Worm (Caenorhabditis elegans): Measurements from ENCODE around the gene Y5F2A.4.

Gene Y5F2A.4

DNA sequence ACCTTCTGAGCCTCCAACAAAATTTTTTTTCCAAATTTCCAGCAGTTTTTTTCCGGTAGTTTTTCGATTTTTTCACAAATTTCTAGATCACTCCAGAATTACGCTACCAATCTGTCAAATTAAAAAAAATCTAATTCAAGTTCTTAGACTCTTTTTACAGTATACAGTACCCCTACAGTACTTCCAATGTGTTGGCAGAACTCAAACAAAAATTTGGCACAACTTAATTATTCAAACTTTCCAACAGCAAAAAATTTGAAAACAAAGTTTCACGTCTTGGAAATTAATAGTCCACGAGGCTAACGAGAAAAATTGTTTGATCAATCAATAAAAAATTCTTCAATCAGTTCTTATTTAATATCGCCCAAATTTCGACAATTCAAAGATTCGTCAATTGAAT is 28.6 kb downstream of the Y5F2A.4 start, which contains the start of gene F36H1.3:
Gene F36H1.3 (plus strand): TSS at position 323 of the 400 bp plus-strand sequence.
- TF ChIP-seq C08G9.2 (tag; optimal IDR thresholded peaks at IDR 0.05) (no peak), pha-4 (tag; optimal IDR thresholded peaks at IDR 0.05) (no peak), eyg-1 (tag; optimal IDR thresholded peaks at IDR 0.05) (no peak), dmd-4 (tag; optimal IDR thresholded peaks at IDR 0.05; ENCODE audit: borderline replicate concordance) (no peak), dve-1 (tag; optimal IDR thresholded peaks at IDR 0.05) (no peak), odd-2 (tag; optimal IDR thresholded peaks at IDR 0.05) (no peak), K09A11.1 (tag; optimal IDR thresholded peaks at IDR 0.05; ENCODE audit: insufficient read depth) (no peak), che-1 (tag; optimal IDR thresholded peaks at IDR 0.05) (no peak), pros-1 (tag; optimal IDR thresholded peaks at IDR 0.05) (no peak), ref-2 (tag; optimal IDR thresholded peaks at IDR 0.05) (no peak), mec-3 (tag; optimal IDR thresholded peaks at IDR 0.05; ENCODE audit: borderline replicate concordance) (no peak), rnt-1 (tag; optimal IDR thresholded peaks at IDR 0.05) (no peak), ceh-9 (tag; optimal IDR thresholded peaks at IDR 0.05) (no peak)

DNA sequence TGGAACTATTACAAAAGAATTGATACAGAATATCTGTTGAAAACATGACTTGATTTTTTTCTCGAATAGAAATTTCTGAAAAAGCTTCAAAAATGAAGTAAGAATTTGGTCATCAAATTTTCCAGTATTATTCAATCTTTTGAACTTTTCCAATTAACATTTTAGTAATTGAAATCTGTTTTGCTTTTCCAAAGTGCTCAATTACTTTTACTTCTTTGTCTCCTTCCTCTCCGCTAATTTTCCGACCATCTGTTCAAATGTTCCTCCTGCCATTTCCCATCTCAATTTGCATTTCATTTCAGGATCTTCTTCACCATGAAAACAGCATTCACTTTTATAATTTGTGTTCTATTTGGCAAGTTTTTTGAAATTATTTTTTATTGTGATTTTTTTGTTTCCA is 29.5 kb downstream of the Y5F2A.4 start, which contains the start of gene F36H1.11:
Gene F36H1.11 (plus strand): TSS at position 301 of the 400 bp plus-strand sequence.
- TF ChIP-seq npax-4 (tag; optimal IDR thresholded peaks at IDR 0.05) (no peak), unc-42 (tag; optimal IDR thresholded peaks at IDR 0.05) (peak; percentile 44), Y22D7AL.16 (tag; optimal IDR thresholded peaks at IDR 0.05) (no peak)

DNA sequence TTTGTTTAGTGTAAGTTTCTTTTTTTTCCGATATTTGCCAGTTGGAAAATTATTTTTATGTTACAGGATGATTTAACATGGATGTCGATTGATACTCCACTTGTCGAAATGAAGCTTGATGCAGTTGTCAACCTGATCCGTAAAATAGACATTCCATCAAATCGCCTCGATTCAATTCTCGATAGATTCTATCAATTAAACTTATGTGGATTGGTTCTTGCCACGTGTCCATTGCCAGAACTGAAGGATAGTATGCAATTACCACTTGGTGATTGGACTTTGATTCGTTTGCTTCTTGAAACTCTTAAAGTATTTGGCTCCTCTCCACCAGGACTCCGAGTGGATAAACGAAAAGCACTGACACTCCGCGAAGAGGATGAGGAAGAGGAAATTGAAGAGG is 34.0 kb downstream of the Y5F2A.4 start:
- TF ChIP-seq K09A11.1 (tag; optimal IDR thresholded peaks at IDR 0.05; ENCODE audit: insufficient read depth) (no peak), F13H6.1 (tag; optimal IDR thresholded peaks at IDR 0.05) (no peak), unc-55 (GFP tag; optimal IDR thresholded peaks at IDR 0.05) (no peak), ahr-1 (tag; optimal IDR thresholded peaks at IDR 0.05) (no peak), dmd-4 (tag; optimal IDR thresholded peaks at IDR 0.05; ENCODE audit: borderline replicate concordance) (no peak), nhr-232 (tag; optimal IDR thresholded peaks at IDR 0.05) (no peak), ceh-30 (tag; optimal IDR thresholded peaks at IDR 0.05) (no peak), madf-2 (tag; optimal IDR thresholded peaks at IDR 0.05) (no peak)

DNA sequence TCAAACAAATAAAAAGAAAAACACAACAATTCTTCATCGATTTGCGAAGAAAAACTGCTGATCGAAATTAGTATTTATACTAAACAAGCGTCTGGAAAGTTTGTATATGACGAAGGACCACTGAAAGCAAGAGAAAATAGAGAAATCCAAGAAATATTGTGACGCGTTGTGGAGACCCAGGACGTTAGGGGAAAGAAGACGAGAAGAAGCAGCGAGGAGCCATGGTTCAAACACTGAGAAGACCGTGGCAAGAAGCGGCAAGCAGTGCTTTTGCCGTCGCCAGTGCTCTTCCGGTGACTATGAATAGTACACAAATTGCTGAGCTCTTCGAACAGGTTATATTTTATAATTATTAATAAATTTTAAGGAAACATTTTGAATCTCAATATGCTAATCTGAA is 39.7 kb downstream of the Y5F2A.4 start:
- TF ChIP-seq hlh-13 (GFP tag; optimal IDR thresholded peaks at IDR 0.05): no peak
- peak; percentile 6 for TF ChIP-seq tbx-2 (tag; optimal IDR thresholded peaks at IDR 0.05)
- peak; percentile 17 for TF ChIP-seq nfya-1 (tag; optimal IDR thresholded peaks at IDR 0.05)

DNA sequence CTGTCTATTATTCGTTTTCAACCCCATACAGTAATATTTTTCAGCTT is 39.9 kb downstream of the Y5F2A.4 start, which contains the start of gene kdin-1:
Gene kdin-1 (plus strand): TSS at position 38 of the 47 bp plus-strand sequence.
- no peak for TF ChIP-seq mec-3 (tag; optimal IDR thresholded peaks at IDR 0.05; ENCODE audit: borderline replicate concordance)
- no peak for TF ChIP-seq ttx-3 (tag; optimal IDR thresholded peaks at IDR 0.05)
- no peak for TF ChIP-seq F13H6.1 (tag; optimal IDR thresholded peaks at IDR 0.05)
- no peak for TF ChIP-seq lin-11 (tag; optimal IDR thresholded peaks at IDR 0.05)
- TF ChIP-seq pax-1 (tag; optimal IDR thresholded peaks at IDR 0.05): no peak
- no peak for TF ChIP-seq che-1 (tag; optimal IDR thresholded peaks at IDR 0.05)
- no peak for TF ChIP-seq pqm-1 (tag; optimal IDR thresholded peaks at IDR 0.05)
- no peak for TF ChIP-seq dve-1 (tag; optimal IDR thresholded peaks at IDR 0.05)
- TF ChIP-seq tbx-2 (tag; optimal IDR thresholded peaks at IDR 0.05): no peak
- no peak for TF ChIP-seq sox-4 (tag; optimal IDR thresholded peaks at IDR 0.05)
- no peak for TF ChIP-seq ahr-1 (tag; optimal IDR thresholded peaks at IDR 0.05)
- no peak for TF ChIP-seq K09A11.1 (tag; optimal IDR thresholded peaks at IDR 0.05; ENCODE audit: insufficient read depth)
- no peak for TF ChIP-seq pat-9 (tag; optimal IDR thresholded peaks at IDR 0.05)

DNA sequence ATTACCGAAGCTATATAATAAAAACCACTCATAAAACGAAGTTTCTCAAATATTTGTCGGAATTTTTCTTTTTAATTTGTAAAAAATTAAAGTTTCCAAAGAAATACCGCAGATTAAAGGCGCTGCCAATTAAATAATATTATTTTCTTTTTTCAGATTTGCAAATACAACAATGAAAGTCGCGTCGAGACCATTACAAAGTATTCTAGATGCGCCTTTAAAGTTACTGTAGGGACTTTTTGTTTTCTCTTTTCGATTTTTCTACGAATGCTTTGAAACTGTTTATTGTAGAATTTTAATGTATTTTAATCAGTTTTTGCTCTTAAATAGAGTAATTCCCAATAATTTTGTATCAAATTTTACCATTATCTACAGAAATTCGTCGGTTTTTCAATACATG is 40.2 kb downstream of the Y5F2A.4 start:
- no peak for TF ChIP-seq pat-9 (tag; optimal IDR thresholded peaks at IDR 0.05)
- no peak for TF ChIP-seq pros-1 (tag; optimal IDR thresholded peaks at IDR 0.05)
- no peak for TF ChIP-seq ahr-1 (tag; optimal IDR thresholded peaks at IDR 0.05)
- no peak for TF ChIP-seq hlh-30 (tag; optimal IDR thresholded peaks at IDR 0.05; ENCODE audit: insufficient read depth)
- no peak for TF ChIP-seq ceh-18 (tag; optimal IDR thresholded peaks at IDR 0.05)
- TF ChIP-seq sox-4 (tag; optimal IDR thresholded peaks at IDR 0.05): no peak
- TF ChIP-seq zip-5 (tag; optimal IDR thresholded peaks at IDR 0.05): no peak
- no peak for TF ChIP-seq ceh-2 (tag; optimal IDR thresholded peaks at IDR 0.05)

Measured in whole organism, late embryonic.